Worm (Caenorhabditis elegans) whole organism, L1 larva: ENCODE data around the gene mec-17.

ENCODE experiments used
- C16A3.4 ChIP-seq: fragments of 150-350 bp; optimal IDR thresholded peaks from 2 replicates; lab custom pipeline; 2014; ENCODE audit warnings: missing biosample characterization, missing genetic modification characterization
- C34B4.2 ChIP-seq: sonication (generic microtip); optimal IDR thresholded peaks from 2 replicates; lab custom pipeline; 2017; ENCODE audit warnings: mild to moderate bottlenecking, missing genetic modification characterization, missing compliant biosample characterization
- F16B12.6 ChIP-seq: fragments of 150-350 bp; optimal IDR thresholded peaks from 2 replicates; lab custom pipeline; 2014; ENCODE audit warnings: missing biosample characterization, missing genetic modification characterization
- aly-2 ChIP-seq: fragments of 150-350 bp; optimal IDR thresholded peaks from 2 replicates; lab custom pipeline; 2014; ENCODE audit warnings: missing biosample characterization, missing genetic modification characterization
- ceh-63 ChIP-seq: fragments of 200-800 bp; sonication (Bioruptor generic); optimal IDR thresholded peaks from 2 replicates; lab custom pipeline; 2018; ENCODE audit warnings: mild to moderate bottlenecking, missing genetic modification characterization, missing compliant biosample characterization
- ceh-82 ChIP-seq, 3 experiments: fragments of 150-350 bp in 1 of 3; sonication (generic microtip) in 2 of 3; optimal IDR thresholded peaks; 2 replicates each; lab custom pipeline; 2014 to 2017; ENCODE audit warnings: missing biosample characterization in 3 of 3, missing genetic modification characterization in 3 of 3
- ceh-88 ChIP-seq: fragments of 200-800 bp; sonication (Bioruptor generic); IDR thresholded peaks from 2 replicates; pipeline ENCODE4 v1.3.6; 2022; ENCODE audit warnings: missing genetic modification characterization, missing compliant biosample characterization
- ceh-90 ChIP-seq: sonication (generic microtip); optimal IDR thresholded peaks from 2 replicates; lab custom pipeline; 2016; ENCODE audit warnings: missing genetic modification characterization, missing compliant biosample characterization
- ces-1 ChIP-seq: fragments of 150-350 bp; optimal IDR thresholded peaks from 2 replicates; lab custom pipeline; 2014; ENCODE audit warnings: missing biosample characterization, missing genetic modification reagents, missing genetic modification characterization
- dpl-1 ChIP-seq, 3 experiments: fragments of 150-350 bp in 2 of 3; sonication (generic microtip) in 1 of 3; optimal IDR thresholded peaks; 2 replicates each; lab custom pipeline; 2014 to 2017; ENCODE audit warnings: missing biosample characterization in 3 of 3, missing genetic modification characterization in 3 of 3, missing genetic modification reagents in 3 of 3
- dsc-1 ChIP-seq: sonication (generic microtip); optimal IDR thresholded peaks from 2 replicates; lab custom pipeline; 2016; ENCODE audit warnings: mild to moderate bottlenecking, missing genetic modification characterization, missing compliant biosample characterization
- efl-1 ChIP-seq, 4 experiments: fragments of 150-350 bp; optimal IDR thresholded peaks in 3 of 4; peaks in 1 of 4; 1 replicate in 1 of 4; 2 replicates in 3 of 4; lab custom pipeline; 2014; ENCODE audit warnings: missing biosample characterization in 2 of 4, missing genetic modification characterization in 2 of 4, missing genetic modification reagents in 2 of 4
- efl-3 ChIP-seq: fragments of 200-800 bp; sonication (Bioruptor generic); optimal IDR thresholded peaks from 2 replicates; lab custom pipeline; 2018; ENCODE audit warnings: mild to moderate bottlenecking, missing genetic modification characterization, missing compliant biosample characterization
- egl-13 ChIP-seq: sonication (generic microtip); optimal IDR thresholded peaks from 2 replicates; lab custom pipeline; 2016; ENCODE audit warnings: missing genotype, missing genetic modification reagents, missing genetic modification characterization, missing compliant biosample characterization
- grh-1 ChIP-seq: fragments of 200-800 bp; sonication (Bioruptor generic); IDR thresholded peaks from 2 replicates; pipeline ENCODE4 v1.3.6; 2022; ENCODE audit warnings: missing genetic modification reagents, missing genetic modification characterization, missing compliant biosample characterization
- isw-1 ChIP-seq: fragments of 200-800 bp; sonication (Bioruptor generic); IDR thresholded peaks from 2 replicates; pipeline ENCODE4 v1.3.6; 2022; ENCODE audit warnings: missing genetic modification characterization, missing compliant biosample characterization
- lin-13 ChIP-seq: fragments of 150-350 bp; optimal IDR thresholded peaks from 2 replicates; lab custom pipeline; 2014; ENCODE audit warnings: missing biosample characterization, missing genetic modification reagents, missing genetic modification characterization
- lin-14 ChIP-seq: fragments of 200-800 bp; sonication (Bioruptor generic); optimal IDR thresholded peaks from 2 replicates; lab custom pipeline; 2018; ENCODE audit warnings: mild to moderate bottlenecking, missing genetic modification characterization, moderate library complexity, missing compliant biosample characterization
- lin-15B ChIP-seq: fragments of 150-350 bp; sonication (generic microtip); optimal IDR thresholded peaks from 3 replicates; lab custom pipeline; 2014; ENCODE audit warnings: missing biosample characterization, missing genetic modification characterization
- lin-35 ChIP-seq, 2 experiments: fragments of 150-350 bp; optimal IDR thresholded peaks; 2 replicates each; lab custom pipeline; 2014; ENCODE audit warnings: missing biosample characterization in 2 of 2, missing genetic modification characterization in 2 of 2, missing genetic modification reagents in 2 of 2
- lin-39 ChIP-seq: fragments of 150-350 bp; optimal IDR thresholded peaks from 2 replicates; lab custom pipeline; 2014; ENCODE audit warnings: missing biosample characterization, missing genetic modification reagents, missing genetic modification characterization
- lir-3 ChIP-seq: sonication (generic microtip); optimal IDR thresholded peaks from 2 replicates; lab custom pipeline; 2016; ENCODE audit warnings: mild to moderate bottlenecking, missing genetic modification characterization, moderate library complexity, missing compliant biosample characterization; ENCODE audit not compliant: poor library complexity
- lsy-2 ChIP-seq, 2 experiments: fragments of 150-350 bp; optimal IDR thresholded peaks; 2 replicates each; lab custom pipeline; 2014; ENCODE audit warnings: missing biosample characterization in 2 of 2, missing genetic modification characterization in 2 of 2
- nhr-11 ChIP-seq: fragments of 150-350 bp; optimal IDR thresholded peaks from 2 replicates; lab custom pipeline; 2014; ENCODE audit warnings: missing biosample characterization, missing genetic modification characterization
- nhr-12 ChIP-seq: sonication (generic microtip); optimal IDR thresholded peaks from 2 replicates; lab custom pipeline; 2017; ENCODE audit warnings: missing biosample characterization, missing genetic modification characterization
- nhr-19 ChIP-seq: fragments of 200-800 bp; sonication (Bioruptor generic); conservative IDR thresholded peaks from 2 replicates; pipeline ENCODE4 v1.3.6; 2022; ENCODE audit warnings: missing genetic modification characterization, missing compliant biosample characterization
- nhr-28 ChIP-seq: fragments of 150-350 bp; optimal IDR thresholded peaks from 2 replicates; lab custom pipeline; 2014; ENCODE audit warnings: missing biosample characterization, missing genetic modification characterization
- nhr-47 ChIP-seq: sonication (generic microtip); optimal IDR thresholded peaks from 2 replicates; lab custom pipeline; 2016; ENCODE audit warnings: mild to moderate bottlenecking, missing genetic modification characterization, moderate library complexity, missing compliant biosample characterization
- nhr-71 ChIP-seq: sonication (generic microtip); optimal IDR thresholded peaks from 2 replicates; lab custom pipeline; 2016; ENCODE audit warnings: mild to moderate bottlenecking, missing genetic modification characterization, moderate library complexity, missing compliant biosample characterization
- nhr-76 ChIP-seq: sonication (generic microtip); optimal IDR thresholded peaks from 2 replicates; lab custom pipeline; 2017; ENCODE audit warnings: missing biosample characterization, missing genetic modification characterization
- nhr-84 ChIP-seq: sonication (generic microtip); optimal IDR thresholded peaks from 2 replicates; lab custom pipeline; 2017; ENCODE audit warnings: missing biosample characterization, missing genetic modification characterization
- nhr-85 ChIP-seq: sonication (generic microtip); peaks from one replicate; lab custom pipeline; 2016; ENCODE audit warnings: missing genetic modification characterization, inconsistent platforms, missing compliant biosample characterization
- pax-3 ChIP-seq: fragments of 200-800 bp; sonication (Bioruptor generic); optimal IDR thresholded peaks from 2 replicates; lab custom pipeline; 2018; ENCODE audit warnings: mild to moderate bottlenecking, missing genetic modification characterization, moderate library complexity, missing compliant biosample characterization
- rnt-1 ChIP-seq: sonication (generic microtip); optimal IDR thresholded peaks from 2 replicates; lab custom pipeline; 2016; ENCODE audit warnings: mild to moderate bottlenecking, missing genetic modification characterization, moderate library complexity, missing compliant biosample characterization
- snu-23 ChIP-seq: sonication (generic microtip); optimal IDR thresholded peaks from 2 replicates; lab custom pipeline; 2016; ENCODE audit warnings: missing genetic modification characterization, missing compliant biosample characterization
- swsn-7 ChIP-seq: sonication (generic microtip); optimal IDR thresholded peaks from 2 replicates; lab custom pipeline; 2016; ENCODE audit warnings: missing genetic modification characterization, missing compliant biosample characterization
- tbx-2 ChIP-seq: sonication (generic microtip); optimal IDR thresholded peaks from 2 replicates; lab custom pipeline; 2016; ENCODE audit warnings: missing genetic modification characterization, missing compliant biosample characterization
- unc-130 ChIP-seq: fragments of 150-350 bp; optimal IDR thresholded peaks from 2 replicates; lab custom pipeline; 2017; ENCODE audit warnings: missing biosample characterization, missing genetic modification characterization, inconsistent platforms
- unc-30 ChIP-seq: sonication (generic microtip); optimal IDR thresholded peaks from 2 replicates; lab custom pipeline; 2017; ENCODE audit warnings: missing biosample characterization, missing genetic modification characterization
- unc-98 ChIP-seq: fragments of 200-800 bp; sonication (Bioruptor generic); IDR thresholded peaks from 2 replicates; pipeline ENCODE4 v1.3.6; 2022; ENCODE audit warnings: missing genetic modification characterization, missing compliant biosample characterization
- zip-4 ChIP-seq: fragments of 200-800 bp; sonication (Bioruptor generic); optimal IDR thresholded peaks from 2 replicates; lab custom pipeline; 2018; ENCODE audit warnings: mild to moderate bottlenecking, missing genetic modification characterization, moderate library complexity, missing compliant biosample characterization

mec-17 gene

DNA sequence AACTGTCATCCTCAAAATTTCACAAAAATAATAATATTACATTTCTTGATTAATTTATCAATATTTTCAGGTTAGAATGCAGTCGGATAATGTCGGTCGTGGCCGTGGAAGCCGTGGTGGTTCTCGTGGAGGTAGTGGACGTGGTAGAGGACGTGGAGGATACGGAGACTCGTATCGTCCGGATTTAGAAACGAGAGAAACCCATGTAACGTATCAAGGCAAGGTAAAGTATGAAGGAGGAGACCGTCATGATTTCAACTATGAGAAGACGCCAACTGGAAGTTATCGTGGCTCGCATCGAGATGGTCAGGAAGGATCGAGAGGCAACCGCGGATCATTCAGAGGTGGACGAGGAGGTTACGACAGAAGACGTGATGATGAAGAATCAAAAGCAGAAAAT, 29.5 kb downstream of the mec-17 start, which contains the start of gene frpr-10:
Gene frpr-10, plus strand, starts transcription at position 301 of the 400 bp plus-strand sequence.
- TF ChIP-seq nhr-12 (tag; lab: Kevin White, UChicago) (no peak), ces-1 (no peak), lin-13 (GFP tag; lab: Kevin White, UChicago) (no peak), egl-13 (tag; lab: Kevin White, UChicago) (no peak), rnt-1 (no peak), lin-15B (tag; lab: Kevin White, UChicago) (no peak), aly-2 (tag; lab: Kevin White, UChicago) (no peak), efl-1 (optimal IDR thresholded peaks at IDR 0.05; lab: Kevin White, UChicago) (no peak), efl-1 (GFP tag; optimal IDR thresholded peaks at IDR 0.05 in 1 of 2; lab: Kevin White, UChicago) (no peak), lin-14 (GFP tag; lab: Kevin White, UChicago) (no peak), zip-4 (GFP tag; lab: Kevin White, UChicago) (no peak), C34B4.2 (tag; lab: Kevin White, UChicago) (no peak), ceh-82 (tag; optimal IDR thresholded peaks at IDR 0.05; lab: Kevin White, UChicago) (no peak), unc-130 (tag; lab: Kevin White, UChicago) (no peak), lin-39 (no peak), efl-3 (no peak), snu-23 (GFP tag; lab: Kevin White, UChicago) (no peak), nhr-28 (no peak), nhr-76 (no peak), pax-3 (tag; lab: Kevin White, UChicago) (no peak)

DNA sequence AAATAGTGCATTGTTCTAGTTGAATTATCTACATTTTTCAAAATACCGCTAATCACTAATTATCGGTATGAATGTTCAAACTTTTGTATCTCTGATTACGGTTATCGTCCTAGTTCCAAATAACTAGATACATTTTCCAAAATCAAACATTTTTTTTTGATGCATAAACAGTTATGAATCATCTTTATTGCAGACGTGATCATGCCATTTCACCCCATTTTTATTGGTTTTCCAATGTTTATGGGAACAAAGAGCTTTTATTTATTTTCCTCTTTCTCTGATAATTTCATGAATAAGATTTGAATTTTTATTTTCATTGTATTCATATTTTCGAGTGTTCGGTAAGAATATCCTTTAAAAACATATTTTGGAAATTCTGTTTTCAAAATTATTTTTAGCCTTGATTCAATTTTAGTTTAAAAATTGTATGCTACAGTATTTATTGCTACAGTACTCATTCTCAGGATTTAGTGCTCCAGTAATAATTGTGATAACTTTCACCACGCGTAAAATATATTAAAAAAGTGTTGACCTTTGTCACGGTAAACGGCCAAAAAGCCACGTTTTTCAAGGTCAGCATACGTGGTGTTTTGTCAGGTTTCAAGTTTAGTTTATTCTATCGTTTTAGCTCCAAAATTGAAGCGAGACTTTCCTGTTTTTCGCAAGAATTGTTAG, 30.2 kb downstream of the mec-17 start, which contains the start of gene csr-1:
Gene csr-1, plus strand, starts transcription at position 625 of the 675 bp plus-strand sequence.
- TF ChIP-seq isw-1 (GFP tag; lab: Robert Waterston, UW) (no peak), unc-98 (no peak)
- TF ChIP-seq, all 84 proteins: peak for 0

DNA sequence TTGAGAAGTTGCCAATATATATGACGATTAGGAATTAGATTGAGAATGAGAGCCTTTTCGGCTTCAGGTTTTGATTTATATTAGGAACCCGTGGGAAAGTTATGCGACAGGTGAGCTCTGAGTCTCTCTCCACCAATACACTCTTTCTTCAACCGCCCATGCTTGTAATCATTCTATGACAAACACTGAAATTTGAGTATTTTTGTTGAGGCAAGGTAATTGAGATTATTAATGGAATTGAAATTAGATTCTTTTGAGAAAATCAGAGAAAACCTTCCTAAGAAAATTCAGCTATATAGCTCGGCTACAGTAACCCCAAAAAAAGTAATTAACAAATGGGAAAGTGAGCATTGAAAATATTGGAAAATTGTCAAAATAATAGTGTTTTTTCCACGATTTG, 31.1 kb downstream of the mec-17 start, which contains the start of gene ceh-19:
Gene ceh-19, minus strand, starts transcription at position 101 of the 400 bp plus-strand sequence.
- TF ChIP-seq swsn-7 (tag; lab: Kevin White, UChicago) (no peak), snu-23 (GFP tag; lab: Kevin White, UChicago) (no peak), C16A3.4 (tag; lab: Kevin White, UChicago) (no peak), ceh-63 (no peak)

DNA sequence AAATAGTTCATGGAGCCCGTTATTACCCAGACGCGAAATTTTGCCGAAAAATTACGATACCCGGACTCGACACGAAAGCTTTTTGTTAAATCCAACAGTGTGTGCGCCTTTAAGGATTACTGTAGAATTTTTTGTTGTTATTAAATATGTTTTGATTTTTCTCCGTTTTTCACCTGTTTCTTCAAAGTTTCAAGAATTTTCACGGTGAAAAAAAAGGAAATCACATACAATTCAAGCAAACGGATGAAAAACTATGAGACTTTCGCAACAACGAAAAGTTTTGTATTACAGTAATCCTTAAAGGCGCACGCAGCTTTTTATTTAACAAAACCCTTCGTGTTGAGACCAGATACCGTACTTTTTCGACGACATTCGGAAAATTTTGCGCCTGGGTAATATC, 33.0 kb downstream of the mec-17 start:
- TF ChIP-seq lir-3 (tag; lab: Kevin White, UChicago) (no peak), ceh-88 (GFP tag; lab: Robert Waterston, UW) (no peak), grh-1 (GFP tag; lab: Robert Waterston, UW) (no peak), tbx-2 (tag; lab: Kevin White, UChicago) (no peak), unc-98 (no peak), ceh-82 (tag; optimal IDR thresholded peaks at IDR 0.05; lab: Kevin White, UChicago) (no peak), unc-30 (no peak), nhr-11 (tag; lab: Kevin White, UChicago) (no peak), nhr-84 (tag; lab: Kevin White, UChicago) (no peak), ceh-90 (tag; lab: Kevin White, UChicago) (no peak)

DNA sequence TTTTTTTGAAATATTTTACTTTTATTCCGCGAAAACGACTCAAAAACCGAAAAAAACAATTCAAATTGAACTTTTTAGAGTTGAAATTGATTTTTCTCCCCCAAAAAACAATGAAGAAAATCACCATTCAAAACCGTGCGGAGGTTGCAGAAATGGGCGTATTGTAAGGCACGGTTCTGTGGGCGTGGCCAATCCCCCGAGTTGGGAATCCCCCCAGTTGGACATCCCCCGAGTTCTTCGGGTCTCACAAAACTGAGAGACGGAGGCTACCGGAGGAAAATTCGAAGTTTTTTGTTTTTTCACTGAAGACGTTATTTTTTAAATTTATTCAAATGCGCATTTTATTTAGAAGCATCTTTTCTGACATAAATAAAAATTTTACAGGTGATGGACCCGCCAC, 38.7 kb downstream of the mec-17 start, which contains the start of gene mcm-3AP:
Gene mcm-3AP, plus strand, starts transcription at position 383 of the 400 bp plus-strand sequence.
- TF ChIP-seq nhr-85 (tag; lab: Kevin White, UChicago) = peak; percentile 44
- peak; percentile 72 for TF ChIP-seq isw-1 (GFP tag; lab: Robert Waterston, UW)
- TF ChIP-seq ceh-88 (GFP tag; lab: Robert Waterston, UW) = peak; percentile 41; the same call in 1 of the 2 replicates
- peak; percentile 0 for TF ChIP-seq dsc-1 (tag; lab: Kevin White, UChicago)
- TF ChIP-seq lsy-2 (tag; optimal IDR thresholded peaks at IDR 0.05; lab: Kevin White, UChicago) = peak; percentile 31 to 83
- TF ChIP-seq F16B12.6 (tag; lab: Kevin White, UChicago) = peak; percentile 36
- TF ChIP-seq lin-35 (GFP tag; optimal IDR thresholded peaks at IDR 0.05; lab: Kevin White, UChicago) = peak in 1 of 2 experiments; percentile 37
- peak; percentile 50 for TF ChIP-seq nhr-71
- peak; percentile 35 for TF ChIP-seq rnt-1
- peak; percentile 72 for TF ChIP-seq nhr-19 (GFP tag; lab: Robert Waterston, UW)
- peak; percentile 45 for TF ChIP-seq nhr-47 (tag; lab: Kevin White, UChicago)
- peak in 1 of 3 experiments; percentile 30 for TF ChIP-seq dpl-1 (GFP tag; optimal IDR thresholded peaks at IDR 0.05; lab: Kevin White, UChicago)
- peak; percentile 28 to 35 for TF ChIP-seq efl-1 (optimal IDR thresholded peaks at IDR 0.05; lab: Kevin White, UChicago)
- peak; percentile 16 to 88 for TF ChIP-seq efl-1 (GFP tag; optimal IDR thresholded peaks at IDR 0.05 in 1 of 2; lab: Kevin White, UChicago)
